Fruit fly (Drosophila melanogaster) whole organism, embryonic: Measurements from ENCODE around the gene Glg1.

Experiments used
- Atf3 ChIP-seq: fragments of 200-800 bp; sonication (Bioruptor generic); optimal IDR thresholded peaks from 3 replicates; lab custom pipeline; 2016; ENCODE audit warnings: missing biosample characterization, missing genetic modification characterization
- CG12299 ChIP-seq: fragments of 200-800 bp; sonication (Bioruptor generic); optimal IDR thresholded peaks from 2 replicates; lab custom pipeline; 2018; ENCODE audit warnings: missing biosample characterization, mild to moderate bottlenecking, missing genetic modification characterization
- CG12769 ChIP-seq: fragments of 200-800 bp; sonication (Bioruptor generic); optimal IDR thresholded peaks from 2 replicates; lab custom pipeline; 2019; ENCODE audit warnings: missing biosample characterization, mild to moderate bottlenecking, missing genetic modification characterization, moderate library complexity
- CG13287 ChIP-seq: fragments of 200-800 bp; sonication (Bioruptor generic); IDR thresholded peaks from 2 replicates; pipeline ENCODE4 v1.3.6; 2022; ENCODE audit warnings: missing biosample characterization, missing genetic modification characterization; ENCODE audit not compliant: partially characterized antibody
- CG13296 ChIP-seq: fragments of 200-800 bp; sonication (Bioruptor generic); optimal IDR thresholded peaks from 3 replicates; lab custom pipeline; 2018; ENCODE audit warnings: missing biosample characterization, mild to moderate bottlenecking, missing genetic modification characterization
- CG14860 ChIP-seq: fragments of 200-800 bp; sonication (Bioruptor generic); IDR thresholded peaks from 3 replicates; pipeline ENCODE4 v1.3.6; 2022; ENCODE audit warnings: missing biosample characterization, missing genetic modification characterization; ENCODE audit not compliant: partially characterized antibody
- CG16813 ChIP-seq: fragments of 200-800 bp; sonication (Bioruptor generic); IDR thresholded peaks from 3 replicates; pipeline ENCODE4 v1.3.6; 2022; ENCODE audit warnings: missing biosample characterization, missing genetic modification characterization; ENCODE audit not compliant: partially characterized antibody
- CG17186 ChIP-seq: fragments of 200-800 bp; sonication (Bioruptor generic); optimal IDR thresholded peaks from 3 replicates; lab custom pipeline; 2017; ENCODE audit warnings: missing biosample characterization, missing genetic modification reagents, missing genetic modification characterization
- CG2116 ChIP-seq: fragments of 200-800 bp; sonication (Bioruptor generic); optimal IDR thresholded peaks from 3 replicates; lab custom pipeline; 2018; ENCODE audit warnings: missing biosample characterization, mild to moderate bottlenecking, missing genetic modification characterization
- CG34224 ChIP-seq: fragments of 200-800 bp; sonication (Bioruptor generic); IDR thresholded peaks from 3 replicates; pipeline ENCODE4 v1.3.6; 2022; ENCODE audit warnings: missing biosample characterization, missing genetic modification characterization; ENCODE audit not compliant: partially characterized antibody
- CG7372 ChIP-seq: fragments of 200-800 bp; sonication (Bioruptor generic); IDR thresholded peaks from 2 replicates; pipeline ENCODE4 v1.3.6; 2022; ENCODE audit warnings: missing biosample characterization, missing genetic modification characterization
- CG9437 ChIP-seq: fragments of 200-800 bp; sonication (Bioruptor generic); optimal IDR thresholded peaks from 2 replicates; lab custom pipeline; 2018; ENCODE audit warnings: missing biosample characterization, mild to moderate bottlenecking, missing genetic modification characterization
- CG9797 ChIP-seq: fragments of 200-800 bp; sonication (Bioruptor generic); optimal IDR thresholded peaks from 3 replicates; lab custom pipeline; 2018; ENCODE audit warnings: missing biosample characterization, mild to moderate bottlenecking, missing genetic modification characterization
- Dll ChIP-seq: fragments of 200-800 bp; sonication (Bioruptor generic); IDR thresholded peaks from 4 replicates; pipeline ENCODE4 v1.3.6; 2022; ENCODE audit warnings: missing biosample characterization, missing genetic modification characterization; ENCODE audit not compliant: partially characterized antibody
- Doc3 ChIP-seq: fragments of 200-800 bp; sonication (Bioruptor generic); IDR thresholded peaks from 3 replicates; pipeline ENCODE4 v1.3.6; 2022; ENCODE audit warnings: missing biosample characterization, missing genetic modification characterization; ENCODE audit not compliant: partially characterized antibody
- Dp ChIP-seq: fragments of 200-800 bp; sonication (Bioruptor generic); optimal IDR thresholded peaks from 2 replicates; lab custom pipeline; 2018; ENCODE audit warnings: missing biosample characterization, mild to moderate bottlenecking, missing genetic modification characterization, moderate library complexity
- E2f2 ChIP-seq: fragments of 200-800 bp; sonication (Bioruptor generic); IDR thresholded peaks from 2 replicates; pipeline ENCODE4 v1.3.6; 2022; ENCODE audit warnings: missing biosample characterization, missing genetic modification characterization
- HLH4C ChIP-seq: fragments of 200-800 bp; sonication (Bioruptor generic); IDR thresholded peaks from 3 replicates; pipeline ENCODE4 v1.3.6; 2022; ENCODE audit warnings: missing biosample characterization, missing genetic modification characterization; ENCODE audit not compliant: partially characterized antibody
- HmgZ ChIP-seq: fragments of 200-800 bp; sonication (Bioruptor generic); optimal IDR thresholded peaks from 2 replicates; lab custom pipeline; 2018; ENCODE audit warnings: missing biosample characterization, mild to moderate bottlenecking, missing genetic modification characterization
- MBD-R2 ChIP-seq: fragments of 200-800 bp; sonication (Bioruptor generic); IDR thresholded peaks from 2 replicates; pipeline ENCODE4 v1.3.6; 2022; ENCODE audit warnings: missing biosample characterization, missing genetic modification characterization
- MESR4 ChIP-seq: fragments of 200-800 bp; sonication (Bioruptor generic); optimal IDR thresholded peaks from 2 replicates; lab custom pipeline; 2018; ENCODE audit warnings: missing biosample characterization, mild to moderate bottlenecking, missing genetic modification characterization, moderate library complexity
- Opbp ChIP-seq: fragments of 200-800 bp; sonication (Bioruptor generic); IDR thresholded peaks from 3 replicates; pipeline ENCODE4 v1.3.6; 2022; ENCODE audit warnings: missing biosample characterization, missing genetic modification characterization; ENCODE audit not compliant: partially characterized antibody
- Pdp1 ChIP-seq, 2 experiments: fragments of 200-800 bp; sonication (Bioruptor generic); optimal IDR thresholded peaks; 3 replicates each; lab custom pipeline; 2016; ENCODE audit warnings: missing biosample characterization in 2 of 2, missing genetic modification characterization in 2 of 2, mild to moderate bottlenecking in 1 of 2, moderate library complexity in 1 of 2
- Scr ChIP-seq: fragments of 200-800 bp; sonication (Bioruptor generic); IDR thresholded peaks from 2 replicates; pipeline ENCODE4 v1.3.6; 2022; ENCODE audit warnings: missing biosample characterization, missing genetic modification characterization; ENCODE audit not compliant: partially characterized antibody
- Sin3A ChIP-seq: fragments of >200 bp; optimal IDR thresholded peaks from 2 replicates; lab custom pipeline; 2018
- Sry-δ ChIP-seq: fragments of 200-800 bp; sonication (Bioruptor generic); optimal IDR thresholded peaks from 2 replicates; lab custom pipeline; 2016; ENCODE audit warnings: missing biosample characterization, missing genetic modification characterization
- YL-1 ChIP-seq: fragments of 200-800 bp; sonication (Bioruptor generic); optimal IDR thresholded peaks from 3 replicates; lab custom pipeline; 2017; ENCODE audit warnings: missing biosample characterization, mild to moderate bottlenecking, missing genetic modification characterization
- ara ChIP-seq: fragments of 200-800 bp; sonication (Bioruptor generic); IDR thresholded peaks from 2 replicates; pipeline ENCODE4 v1.3.6; 2022; ENCODE audit warnings: missing biosample characterization, missing genetic modification characterization
- ato ChIP-seq: fragments of 200-800 bp; sonication (Bioruptor generic); IDR thresholded peaks from 2 replicates; pipeline ENCODE4 v1.3.6; 2022; ENCODE audit warnings: missing biosample characterization, missing genetic modification characterization; ENCODE audit not compliant: partially characterized antibody
- bab2 ChIP-seq: fragments of 200-800 bp; sonication (Bioruptor generic); optimal IDR thresholded peaks from 2 replicates; lab custom pipeline; 2016; ENCODE audit warnings: missing biosample characterization, missing genetic modification characterization
- bowl ChIP-seq: fragments of 200-800 bp; sonication (Bioruptor generic); IDR thresholded peaks from 2 replicates; pipeline ENCODE4 v1.3.6; 2022; ENCODE audit warnings: missing biosample characterization, missing genetic modification characterization
- dm ChIP-seq: fragments of 200-800 bp; sonication (Bioruptor generic); optimal IDR thresholded peaks from 3 replicates; lab custom pipeline; 2016; ENCODE audit warnings: missing biosample characterization, missing genetic modification characterization
- hb ChIP-seq: fragments of 200-800 bp; sonication (Bioruptor generic); IDR thresholded peaks from 3 replicates; pipeline ENCODE4 v1.3.6; 2022; ENCODE audit warnings: missing biosample characterization, missing genetic modification characterization; ENCODE audit not compliant: partially characterized antibody
- inv ChIP-seq: fragments of 200-800 bp; sonication (Bioruptor generic); IDR thresholded peaks from 2 replicates; pipeline ENCODE4 v1.3.6; 2022; ENCODE audit warnings: missing biosample characterization, missing genetic modification characterization; ENCODE audit not compliant: partially characterized antibody
- klu ChIP-seq: fragments of 200-800 bp; sonication (Bioruptor generic); IDR thresholded peaks from 2 replicates; pipeline ENCODE4 v1.3.6; 2022; ENCODE audit warnings: missing biosample characterization, missing genetic modification characterization
- knrl ChIP-seq: fragments of 200-800 bp; sonication (Bioruptor generic); IDR thresholded peaks from 3 replicates; pipeline ENCODE4 v1.3.6; 2022; ENCODE audit warnings: missing biosample characterization, missing genetic modification characterization; ENCODE audit not compliant: partially characterized antibody
- lov ChIP-seq, 2 experiments: fragments of 200-800 bp in 1 of 2; fragments of >200 bp in 1 of 2; sonication (Bioruptor generic) in 1 of 2; IDR thresholded peaks in 1 of 2; optimal IDR thresholded peaks in 1 of 2; 2 replicates in 1 of 2; 3 replicates in 1 of 2; pipeline versions ENCODE4 v1.3.6 to Lab custom; 2017 to 2022; ENCODE audit warnings: missing biosample characterization in 1 of 2, missing genetic modification characterization in 1 of 2
- mld ChIP-seq: fragments of 200-800 bp; sonication (Bioruptor generic); IDR thresholded peaks from 3 replicates; pipeline ENCODE4 v1.3.6; 2022; ENCODE audit warnings: missing biosample characterization, missing genetic modification characterization; ENCODE audit not compliant: partially characterized antibody
- nerfin-2 ChIP-seq: fragments of 200-800 bp; sonication (Bioruptor generic); IDR thresholded peaks from 2 replicates; pipeline ENCODE4 v1.3.6; 2022; ENCODE audit warnings: missing biosample characterization, missing genetic modification characterization; ENCODE audit not compliant: partially characterized antibody
- phol ChIP-seq: fragments of 200-800 bp; sonication (Bioruptor generic); optimal IDR thresholded peaks from 3 replicates; lab custom pipeline; 2018; ENCODE audit warnings: missing biosample characterization, mild to moderate bottlenecking, missing genetic modification characterization, moderate library complexity
- pzg ChIP-seq: fragments of 200-800 bp; sonication (Bioruptor generic); optimal IDR thresholded peaks from 3 replicates; lab custom pipeline; 2018; ENCODE audit warnings: missing biosample characterization, mild to moderate bottlenecking, missing genetic modification characterization, moderate library complexity
- repo ChIP-seq: fragments of 200-800 bp; sonication (Bioruptor generic); optimal IDR thresholded peaks from 2 replicates; lab custom pipeline; 2016; ENCODE audit warnings: missing biosample characterization, missing genetic modification characterization
- so ChIP-seq: fragments of 200-800 bp; sonication (Bioruptor generic); IDR thresholded peaks from 3 replicates; pipeline ENCODE4 v1.3.6; 2022; ENCODE audit warnings: missing biosample characterization, missing genetic modification characterization
- tna ChIP-seq: fragments of 200-800 bp; sonication (Bioruptor generic); IDR thresholded peaks from 2 replicates; pipeline ENCODE4 v1.3.6; 2022; ENCODE audit warnings: missing biosample characterization, missing genetic modification characterization; ENCODE audit not compliant: partially characterized antibody
- vfl ChIP-seq: fragments of 200-800 bp; sonication (Bioruptor generic); optimal IDR thresholded peaks from 2 replicates; lab custom pipeline; 2016; ENCODE audit warnings: missing biosample characterization, missing genetic modification characterization
- vnd ChIP-seq: fragments of 200-800 bp; sonication (Bioruptor generic); IDR thresholded peaks from 3 replicates; pipeline ENCODE4 v1.3.6; 2022; ENCODE audit warnings: missing biosample characterization, missing genetic modification characterization; ENCODE audit not compliant: partially characterized antibody
- zen2 ChIP-seq: fragments of 200-800 bp; sonication (Bioruptor generic); IDR thresholded peaks from 3 replicates; pipeline ENCODE4 v1.3.6; 2022; ENCODE audit warnings: missing biosample characterization, missing genetic modification characterization; ENCODE audit not compliant: partially characterized antibody
- zf30C ChIP-seq: fragments of 200-800 bp; sonication (Bioruptor generic); optimal IDR thresholded peaks from 3 replicates; lab custom pipeline; 2018; ENCODE audit warnings: missing biosample characterization, mild to moderate bottlenecking, missing genetic modification characterization

Gene Glg1

DNA sequence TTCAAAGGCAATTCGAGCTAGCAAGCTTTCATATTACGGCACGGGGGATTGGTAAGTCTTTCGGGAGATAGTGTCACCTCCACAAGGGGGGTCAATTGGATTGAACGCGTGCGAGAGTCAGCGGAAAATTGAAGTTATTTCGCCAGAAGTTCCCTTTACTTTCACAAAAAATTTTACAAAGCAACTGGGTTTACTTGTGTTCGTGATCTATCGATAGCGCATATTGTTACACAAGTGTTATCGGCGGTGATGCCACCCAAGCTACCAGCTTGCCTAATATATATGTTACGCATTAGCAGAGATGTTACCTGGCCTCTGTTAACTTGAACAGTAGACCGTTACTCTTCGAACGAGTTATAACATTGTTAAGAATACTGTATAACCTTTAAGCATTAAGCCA, 47.4 kb upstream of the Glg1 start, which contains the start of gene Wnk (continued):
- TF ChIP-seq lov (optimal IDR thresholded peaks at IDR 0.05; lab: Kevin White, UChicago) (no peak), lov (GFP tag; IDR thresholded peaks at IDR 0.05; lab: Robert Waterston, UW) (no peak), Sin3A (peak; percentile 36), CG13296 (no peak), ara (GFP tag; lab: Robert Waterston, UW) (no peak), Opbp (GFP tag; lab: Robert Waterston, UW) (peak; percentile 83), Doc3 (peak; percentile 62; the same call in 2 of the 3 replicates), CG7372 (GFP tag; lab: Robert Waterston, UW) (no peak), bowl (GFP tag; lab: Robert Waterston, UW) (no peak), Atf3 (GFP tag; lab: Kevin White, UChicago) (no peak), Sry-δ (GFP tag; lab: Kevin White, UChicago) (peak; percentile 67), vfl (GFP tag; lab: Kevin White, UChicago) (no peak), Pdp1 (GFP tag; optimal IDR thresholded peaks at IDR 0.05; lab: Kevin White, UChicago) (peak in 1 of 2 experiments; percentile 100), HLH4C (GFP tag; lab: Robert Waterston, UW) (peak; percentile 74), Dp (GFP tag; lab: Kevin White, UChicago) (peak; percentile 35), pzg (GFP tag; lab: Kevin White, UChicago) (peak; percentile 83), CG9437 (GFP tag; lab: Kevin White, UChicago) (no peak), E2f2 (GFP tag; lab: Robert Waterston, UW) (peak; percentile 30; the same call in 1 of the 2 replicates), mld (0 out of 3 replicates have a peak, but pooled peaks have one; percentile 62), bab2 (GFP tag; lab: Kevin White, UChicago) (no peak), CG12299 (no peak), zf30C (GFP tag; lab: Kevin White, UChicago) (no peak), MBD-R2 (peak; percentile 57; the same call in 1 of the 2 replicates), CG17186 (GFP tag; lab: Kevin White, UChicago) (peak; percentile 35), nerfin-2 (GFP tag; lab: Robert Waterston, UW) (peak; percentile 64; the same call in 1 of the 2 replicates), zen2 (GFP tag; lab: Robert Waterston, UW) (peak; percentile 68), klu (GFP tag; lab: Robert Waterston, UW) (no peak), CG12769 (tag; lab: Kevin White, UChicago) (no peak), tna (GFP tag; lab: Robert Waterston, UW) (peak; percentile 81), CG16813 (GFP tag; lab: Robert Waterston, UW) (peak; percentile 71), MESR4 (GFP tag; lab: Kevin White, UChicago) (peak; percentile 89), HmgZ (tag; lab: Kevin White, UChicago) (peak; percentile 30), Scr (peak; percentile 73), Dll (peak; percentile 80), dm (GFP tag; lab: Kevin White, UChicago) (no peak), vnd (GFP tag; lab: Robert Waterston, UW) (peak; percentile 57), CG13287 (peak; percentile 85), phol (tag; lab: Kevin White, UChicago) (no peak), YL-1 (peak; percentile 81), hb (GFP tag; lab: Robert Waterston, UW) (0 out of 3 replicates have a peak, but pooled peaks have one; percentile 39), CG14860 (peak; percentile 72), CG9797 (GFP tag; lab: Kevin White, UChicago) (peak; percentile 33), repo (GFP tag; lab: Kevin White, UChicago) (no peak), so (GFP tag; lab: Robert Waterston, UW) (no peak), CG34224 (peak; percentile 82), CG2116 (peak; percentile 60), inv (GFP tag; lab: Robert Waterston, UW) (peak; percentile 59), ato (peak; percentile 72), knrl (GFP tag; lab: Robert Waterston, UW) (peak; percentile 71)
